Fruit fly (Drosophila melanogaster): ENCODE measurements around the gene kar.

Gene kar

dm6 chr3R:12649099-12650029 lies 39.8 kb downstream of the kar start (continued):
- TF ChIP-seq gsb-n (tag; optimal IDR thresholded peaks at IDR 0.05) (peak; percentile 57), Deaf1 (tag; optimal IDR thresholded peaks at IDR 0.05) (no peak), sens (GFP tag) (peak; percentile 24), cas (GFP tag; IDR thresholded peaks at IDR 0.05) (no peak), Stat92E (GFP tag; optimal IDR thresholded peaks at IDR 0.05) (peak in 1 of 3 experiments; percentile 98), CG33557 (GFP tag; optimal IDR thresholded peaks at IDR 0.05) (peak; percentile 3), Kr (GFP tag; optimal IDR thresholded peaks at IDR 0.05) (peak; percentile 1), kah (GFP tag; optimal IDR thresholded peaks at IDR 0.05) (peak; percentile 33), twi (tag; optimal IDR thresholded peaks at IDR 0.05) (peak; percentile 98), phol (tag; optimal IDR thresholded peaks at IDR 0.05) (no peak), CG7745 (tag; optimal IDR thresholded peaks at IDR 0.05) (peak; percentile 58), Med (GFP tag) (peak; percentile 40), Hr78 (GFP tag; optimal IDR thresholded peaks at IDR 0.05) (peak in 1 of 2 experiments; percentile 42), abd-A (tag; optimal IDR thresholded peaks at IDR 0.05) (peak; percentile 90), CG12104 (GFP tag; optimal IDR thresholded peaks at IDR 0.05) (no peak), ro (GFP tag; IDR thresholded peaks at IDR 0.05) (no peak)

dm6 chr3R:12647954-12648353 lies 41.2 kb downstream of the kar start, which contains the start of gene Dtg:
Dtg (plus strand) TSS chr3R:12648058.
- TF ChIP-seq Atf-2 (GFP tag; optimal IDR thresholded peaks at IDR 0.05) (no peak), CG15514 (GFP tag; optimal IDR thresholded peaks at IDR 0.05) (no peak), org-1 (GFP tag; optimal IDR thresholded peaks at IDR 0.05) (no peak), CG14860 (GFP tag; IDR thresholded peaks at IDR 0.05; ENCODE audit: partially characterized antibody) (no peak), Deaf1 (tag; optimal IDR thresholded peaks at IDR 0.05) (peak; percentile 30), lilli (GFP tag; optimal IDR thresholded peaks at IDR 0.05) (no peak), tll (GFP tag; optimal IDR thresholded peaks at IDR 0.05) (peak in 1 of 2 experiments; percentile 93), kni (GFP tag; optimal IDR thresholded peaks at IDR 0.05) (peak; percentile 80), PHDP (tag; optimal IDR thresholded peaks at IDR 0.05) (no peak), fd102C (GFP tag; optimal IDR thresholded peaks at IDR 0.05) (no peak), Kr (GFP tag; optimal IDR thresholded peaks at IDR 0.05) (no peak), mam (GFP tag; optimal IDR thresholded peaks at IDR 0.05) (no peak), CG2712 (tag; optimal IDR thresholded peaks at IDR 0.05) (peak; percentile 7), sens (GFP tag) (peak; percentile 74), CG1603 (tag; optimal IDR thresholded peaks at IDR 0.05) (no peak), Stat92E (GFP tag; optimal IDR thresholded peaks at IDR 0.05) (peak in 1 of 3 experiments; percentile 62), CG11695 (GFP tag; IDR thresholded peaks at IDR 0.05) (no peak), crp (GFP tag; optimal IDR thresholded peaks at IDR 0.05) (peak in 1 of 2 experiments; percentile 14), CG9727 (GFP tag; optimal IDR thresholded peaks at IDR 0.05) (peak; percentile 0), hth (optimal IDR thresholded peaks at IDR 0.05) (peak; percentile 7), CG17829 (tag; optimal IDR thresholded peaks at IDR 0.05) (peak; percentile 42), sd (tag; optimal IDR thresholded peaks at IDR 0.05) (peak; percentile 52), ac (GFP tag; optimal IDR thresholded peaks at IDR 0.05) (peak; percentile 97), CG9797 (GFP tag; optimal IDR thresholded peaks at IDR 0.05) (no peak), CG5180 (GFP tag; optimal IDR thresholded peaks at IDR 0.05) (peak; percentile 34), Jarid2 (GFP tag; optimal IDR thresholded peaks at IDR 0.05) (peak; percentile 72), D19B (GFP tag; optimal IDR thresholded peaks at IDR 0.05) (no peak), gcm2 (GFP tag; optimal IDR thresholded peaks at IDR 0.05) (no peak), insv (GFP tag; optimal IDR thresholded peaks at IDR 0.05) (peak in 1 of 2 experiments; percentile 0), CG11504 (tag; optimal IDR thresholded peaks at IDR 0.05) (peak; percentile 5), CG30403 (GFP tag; optimal IDR thresholded peaks at IDR 0.05) (no peak), CG6765 (GFP tag; optimal IDR thresholded peaks at IDR 0.05) (no peak), Dbx (GFP tag; IDR thresholded peaks at IDR 0.05) (no peak), odd (GFP tag; optimal IDR thresholded peaks at IDR 0.05) (peak; percentile 22)
